Fruit fly (Drosophila melanogaster) ovary, adult (tissue): ENCODE results near the gene Lint-O.

ENCODE experiments used
- CG17801 ChIP-seq: fragments of 200-800 bp; optimal IDR thresholded peaks from 2 replicates; lab custom pipeline; 2019; ENCODE audit warnings: missing biosample characterization, mild to moderate bottlenecking, missing genetic modification characterization, moderate library complexity; ENCODE audit not compliant: partially characterized antibody

The Lint-O gene

dm6 chrX:2677024-2677589 lies 21.4 kb upstream of the Lint-O start:
- TF ChIP-seq CG17801, result no peak

dm6 chrX:2681601-2682000 lies 16.9 kb upstream of the Lint-O start, which contains the start of gene HLH3B:
Gene HLH3B (minus strand): TSS chrX:2681723.
- no peak for TF ChIP-seq CG17801

- no peak for TF ChIP-seq CG17801
These were observed 15.7 kb upstream of the Lint-O start, which contains the start of gene CG2652 for dm6 chrX:2682832-2683231. Gene CG2652 (minus strand): TSS chrX:2682932.

- no peak for TF ChIP-seq CG17801
These were observed 14.6 kb upstream of the Lint-O start for dm6 chrX:2683926-2684325.

dm6 chrX:2684442-2684841 lies 14.1 kb upstream of the Lint-O start:
- TF ChIP-seq CG17801, result no peak

dm6 chrX:2685022-2685421 lies 13.5 kb upstream of the Lint-O start:
- TF ChIP-seq CG17801, result no peak

- TF ChIP-seq CG17801, result no peak
These were observed 12.9 kb upstream of the Lint-O start, which contains the start of gene per for dm6 chrX:2685580-2685979. Gene per (plus strand): TSS chrX:2685580.

- TF ChIP-seq CG17801, result no peak
These were observed 11.6 kb upstream of the Lint-O start for dm6 chrX:2686930-2687329.

dm6 chrX:2690376-2690775 lies 8.1 kb upstream of the Lint-O start:
- TF ChIP-seq CG17801, result no peak

dm6 chrX:2693786-2694185 lies 4.7 kb upstream of the Lint-O start, which contains the start of gene dyw:
Gene dyw (minus strand): TSS chrX:2693886.
- no peak for TF ChIP-seq CG17801

dm6 chrX:2703693-2704092 lies 5.2 kb downstream of the Lint-O start, which contains the start of gene Ugalt:
Gene Ugalt (minus strand): TSS chrX:2703852.
- peak; percentile 100 for TF ChIP-seq CG17801

- TF ChIP-seq CG17801, result no peak
These were observed 5.8 kb downstream of the Lint-O start, which contains the start of gene eIF2Bbeta for dm6 chrX:2704134-2704773. Gene eIF2Bbeta (plus strand): TSS chrX:2704571.

- no peak for TF ChIP-seq CG17801
These were observed 9.0 kb downstream of the Lint-O start, which contains the start of gene CG2680 for dm6 chrX:2707377-2708090. Gene CG2680 (minus strand): TSS chrX:2707427.

- TF ChIP-seq CG17801, result no peak
These were observed 9.7 kb downstream of the Lint-O start, which contains the start of gene CG2681 for dm6 chrX:2708156-2708734. Gene CG2681 (plus strand): TSS chrX:2708684.

dm6 chrX:2713776-2714175 lies 15.3 kb downstream of the Lint-O start, which contains the start of the genes CG2685 and CG2694:
Gene CG2685 (minus strand): TSS chrX:2713960.
Gene CG2694 (plus strand): TSS chrX:2714079.
- TF ChIP-seq CG17801, result peak; percentile 29

dm6 chrX:2714730-2715129 lies 16.2 kb downstream of the Lint-O start:
- peak; percentile 65 for TF ChIP-seq CG17801

dm6 chrX:2720122-2720521 lies 21.6 kb downstream of the Lint-O start, which contains the start of gene CG2701:
Gene CG2701 (minus strand): TSS chrX:2720327.
- TF ChIP-seq CG17801, result peak; percentile 38
